Worm (Caenorhabditis elegans): ENCODE measurements around the gene Y59A8B.19.
"Not testable (repeated sequence)": the region's sequence is repeated elsewhere in the genome, so short reads cannot be mapped to it uniquely, and the experiment has no call there.

- TF ChIP-seq elt-3, aly-2, crh-2 (tag; optimal IDR thresholded peaks at IDR 0.05): not testable (repeated sequence)
Measured at ce11 chrV:18006930-18007329, at the start of gene Y59A8B.19.
